Worm (Caenorhabditis elegans): ENCODE data around the gene gldi-3.

DNA sequence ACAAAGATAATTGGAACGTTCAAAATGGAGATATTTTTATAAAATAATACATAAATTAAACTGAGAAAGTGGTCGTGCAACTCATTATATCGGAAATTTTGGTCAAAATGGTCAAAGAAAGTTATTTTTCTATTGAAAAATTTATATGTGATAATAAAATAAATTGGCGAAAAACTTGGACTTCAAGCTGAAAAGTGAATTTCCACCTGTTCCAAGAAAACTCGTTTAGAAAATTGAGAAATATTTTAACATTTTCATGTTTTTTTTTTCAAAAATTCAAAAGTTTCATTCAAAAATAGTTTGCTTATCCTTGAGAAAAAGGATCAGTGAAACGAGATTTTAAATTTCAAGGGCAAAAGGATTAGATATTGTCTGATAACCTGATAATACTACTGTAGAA, 882 bp downstream of the gldi-3 start:
- TF ChIP-seq ztf-23 (GFP tag; IDR thresholded peaks at IDR 0.05): no peak
- TF ChIP-seq med-1 (GFP tag; optimal IDR thresholded peaks at IDR 0.05; ENCODE audit: insufficient read depth): no peak
- TF ChIP-seq flt-1 (GFP tag; IDR thresholded peaks at IDR 0.05): no peak
- TF ChIP-seq klf-2 (GFP tag; conservative IDR thresholded peaks at IDR 0.05): no peak
- TF ChIP-seq T22C8.4 (GFP tag; IDR thresholded peaks at IDR 0.05): no peak
- TF ChIP-seq ref-1 (GFP tag; conservative IDR thresholded peaks at IDR 0.05): no peak
- no peak for TF ChIP-seq ztf-29 (GFP tag; IDR thresholded peaks at IDR 0.05)
- TF ChIP-seq cog-1 (tag; optimal IDR thresholded peaks at IDR 0.05): no peak
